Worm (Caenorhabditis elegans): ENCODE measurements around the gene xol-1.

DNA sequence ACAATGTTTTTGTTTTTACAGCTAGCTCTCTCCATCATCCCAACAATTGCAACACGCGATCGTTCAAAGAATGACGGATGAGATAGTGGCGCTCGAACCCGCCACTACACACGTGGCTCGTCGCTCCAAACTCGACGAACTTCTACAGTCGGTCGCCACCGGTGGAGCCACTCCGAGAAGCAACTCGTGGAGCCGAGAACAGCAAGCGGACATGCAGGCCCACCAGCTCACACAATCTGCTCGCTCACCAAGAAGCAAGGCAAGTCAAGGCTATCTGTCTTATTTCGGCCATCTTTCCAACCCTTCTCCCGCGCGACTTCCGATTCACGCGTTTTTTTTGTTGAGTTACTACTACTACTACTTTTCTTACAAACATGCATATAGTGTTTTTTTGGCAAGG is 37.5 kb upstream of the xol-1 start, which contains the start of the genes F45E1.1 and F45E1.2:
- TF ChIP-seq skn-1 (tag; optimal IDR thresholded peaks at IDR 0.05) (no peak), unc-39 (tag; optimal IDR thresholded peaks at IDR 0.05) (no peak), unc-62 (GFP tag; optimal IDR thresholded peaks at IDR 0.05) (no peak), nhr-25 (tag; optimal IDR thresholded peaks at IDR 0.05) (no peak), fkh-2 (tag; optimal IDR thresholded peaks at IDR 0.05) (no peak), jun-1 (tag; optimal IDR thresholded peaks at IDR 0.05) (no peak), ceh-28 (tag; optimal IDR thresholded peaks at IDR 0.05) (no peak)

Measured in whole organism, L3 larva.